Fruit fly (Drosophila melanogaster) whole organism, embryonic: ENCODE data around the gene CG11975.
A peak's percentile ranks its signal among the peaks of the same experiment; 100 is the strongest.

Experiments
- Abd-B ChIP-seq: fragments of 200-800 bp; sonication (Bioruptor generic); optimal IDR thresholded peaks from 2 replicates; lab custom pipeline; 2018; ENCODE audit warnings: missing biosample characterization, mild to moderate bottlenecking, missing genetic modification characterization, moderate library complexity
- Adf1 ChIP-seq: fragments of 200-800 bp; sonication (Bioruptor generic); IDR thresholded peaks from 2 replicates; pipeline ENCODE4 v1.3.6; 2022; ENCODE audit warnings: missing biosample characterization, missing genetic modification characterization
- CG11456 ChIP-seq: fragments of 200-800 bp; sonication (Bioruptor generic); IDR thresholded peaks from 3 replicates; pipeline ENCODE4 v1.3.6; 2022; ENCODE audit warnings: missing biosample characterization, missing genetic modification characterization
- CG12299 ChIP-seq: fragments of 200-800 bp; sonication (Bioruptor generic); optimal IDR thresholded peaks from 2 replicates; lab custom pipeline; 2018; ENCODE audit warnings: missing biosample characterization, mild to moderate bottlenecking, missing genetic modification characterization
- CG12391 ChIP-seq: fragments of 200-800 bp; sonication (Bioruptor generic); optimal IDR thresholded peaks from 3 replicates; lab custom pipeline; 2018; ENCODE audit warnings: missing biosample characterization, mild to moderate bottlenecking, missing genetic modification characterization, moderate library complexity
- CG13287 ChIP-seq: fragments of 200-800 bp; sonication (Bioruptor generic); IDR thresholded peaks from 2 replicates; pipeline ENCODE4 v1.3.6; 2022; ENCODE audit warnings: missing biosample characterization, missing genetic modification characterization; ENCODE audit not compliant: partially characterized antibody
- CG13894 ChIP-seq: fragments of 200-800 bp; sonication (Bioruptor generic); optimal IDR thresholded peaks from 3 replicates; lab custom pipeline; 2018; ENCODE audit warnings: missing biosample characterization, mild to moderate bottlenecking, missing genetic modification characterization, moderate library complexity
- CG15696 ChIP-seq: fragments of 200-800 bp; sonication (Bioruptor generic); optimal IDR thresholded peaks from 2 replicates; lab custom pipeline; 2019; ENCODE audit warnings: missing biosample characterization, mild to moderate bottlenecking, missing genetic modification characterization, moderate library complexity
- CG17802 ChIP-seq: fragments of 200-800 bp; sonication (Bioruptor generic); optimal IDR thresholded peaks from 2 replicates; lab custom pipeline; 2018; ENCODE audit warnings: missing biosample characterization, mild to moderate bottlenecking, missing genetic modification characterization, moderate library complexity
- CG4707 ChIP-seq: fragments of 200-800 bp; sonication (Bioruptor generic); optimal IDR thresholded peaks from 2 replicates; lab custom pipeline; 2018; ENCODE audit warnings: missing biosample characterization, mild to moderate bottlenecking, missing genetic modification characterization, moderate library complexity
- CG6175 ChIP-seq: fragments of 200-800 bp; sonication (Bioruptor generic); IDR thresholded peaks from 3 replicates; pipeline ENCODE4 v1.3.6; 2022; ENCODE audit warnings: missing biosample characterization, missing genetic modification characterization
- CG7839 ChIP-seq: fragments of 200-800 bp; sonication (Bioruptor generic); optimal IDR thresholded peaks from 3 replicates; lab custom pipeline; 2018; ENCODE audit warnings: missing biosample characterization, mild to moderate bottlenecking, missing genetic modification characterization, moderate library complexity
- CG8944 ChIP-seq: fragments of 200-800 bp; sonication (Bioruptor generic); optimal IDR thresholded peaks from 3 replicates; lab custom pipeline; 2016; ENCODE audit warnings: missing biosample characterization, missing genetic modification characterization
- CG9932 ChIP-seq: fragments of 200-800 bp; sonication (Bioruptor generic); IDR thresholded peaks from 2 replicates; pipeline ENCODE4 v1.3.6; 2022; ENCODE audit warnings: missing biosample characterization, missing genetic modification characterization
- CHES-1-like ChIP-seq: fragments of 200-800 bp; sonication (Bioruptor generic); optimal IDR thresholded peaks from 2 replicates; lab custom pipeline; 2016; ENCODE audit warnings: missing biosample characterization, missing genetic modification characterization
- Gug ChIP-seq: fragments of 200-800 bp; sonication (Bioruptor generic); IDR thresholded peaks from 4 replicates; pipeline ENCODE4 v1.3.6; 2022; ENCODE audit warnings: missing biosample characterization, missing genetic modification characterization
- Mrtf ChIP-seq: fragments of 200-800 bp; sonication (Bioruptor generic); IDR thresholded peaks from 3 replicates; pipeline ENCODE4 v1.3.6; 2022; ENCODE audit warnings: missing biosample characterization, missing genetic modification characterization
- NFAT ChIP-seq: fragments of 200-800 bp; sonication (Bioruptor generic); IDR thresholded peaks from 2 replicates; pipeline ENCODE4 v1.3.6; 2022; ENCODE audit warnings: missing biosample characterization, missing genetic modification characterization
- Six4 ChIP-seq: fragments of 200-800 bp; sonication (Bioruptor generic); optimal IDR thresholded peaks from 2 replicates; lab custom pipeline; 2016; ENCODE audit warnings: missing biosample characterization, missing genetic modification characterization
- bowl ChIP-seq: fragments of 200-800 bp; sonication (Bioruptor generic); IDR thresholded peaks from 2 replicates; pipeline ENCODE4 v1.3.6; 2022; ENCODE audit warnings: missing biosample characterization, missing genetic modification characterization
- btn ChIP-seq: fragments of 200-800 bp; sonication (Bioruptor generic); optimal IDR thresholded peaks from 2 replicates; lab custom pipeline; 2016; ENCODE audit warnings: missing biosample characterization, missing genetic modification characterization
- cg ChIP-seq: fragments of 200-800 bp; sonication (Bioruptor generic); optimal IDR thresholded peaks from 3 replicates; lab custom pipeline; 2019; ENCODE audit warnings: missing biosample characterization, mild to moderate bottlenecking, missing genetic modification characterization, moderate library complexity
- chinmo ChIP-seq: fragments of 200-800 bp; sonication (Bioruptor generic); IDR thresholded peaks from 4 replicates; pipeline ENCODE4 v1.3.6; 2022; ENCODE audit warnings: missing biosample characterization, missing genetic modification characterization; ENCODE audit not compliant: partially characterized antibody
- crc ChIP-seq: fragments of 200-800 bp; sonication (Bioruptor generic); optimal IDR thresholded peaks from 2 replicates; lab custom pipeline; 2016; ENCODE audit warnings: missing biosample characterization, missing genetic modification characterization
- croc ChIP-seq: fragments of 200-800 bp; sonication (Bioruptor generic); conservative IDR thresholded peaks from 3 replicates; pipeline ENCODE4 v1.3.6; 2022; ENCODE audit warnings: missing biosample characterization, missing genetic modification characterization
- crol ChIP-seq: fragments of 200-800 bp; sonication (Bioruptor generic); IDR thresholded peaks from 2 replicates; pipeline ENCODE4 v1.3.6; 2022; ENCODE audit warnings: missing biosample characterization, missing genetic modification characterization
- crp ChIP-seq, 2 experiments: fragments of 200-800 bp; sonication (Bioruptor generic); optimal IDR thresholded peaks; 2 replicates in 1 of 2; 3 replicates in 1 of 2; lab custom pipeline; 2017; ENCODE audit warnings: missing biosample characterization in 2 of 2, missing genetic modification characterization in 2 of 2, mild to moderate bottlenecking in 1 of 2, moderate library complexity in 1 of 2
- dan ChIP-seq: fragments of 200-800 bp; sonication (Bioruptor generic); IDR thresholded peaks from 2 replicates; pipeline ENCODE4 v1.3.6; 2022; ENCODE audit warnings: missing biosample characterization, missing genetic modification characterization
- dmrt99B ChIP-seq: fragments of 200-800 bp; sonication (Bioruptor generic); optimal IDR thresholded peaks from 2 replicates; lab custom pipeline; 2018; ENCODE audit warnings: missing biosample characterization, mild to moderate bottlenecking, missing genetic modification characterization, moderate library complexity
- gem ChIP-seq: fragments of 200-800 bp; sonication (Bioruptor generic); optimal IDR thresholded peaks from 2 replicates; lab custom pipeline; 2019; ENCODE audit warnings: missing biosample characterization, mild to moderate bottlenecking, missing genetic modification characterization, moderate library complexity
- gt ChIP-seq: fragments of 200-800 bp; sonication (Bioruptor generic); IDR thresholded peaks from 2 replicates; pipeline ENCODE4 v1.3.6; 2022; ENCODE audit warnings: missing biosample characterization, missing genetic modification characterization
- hkb ChIP-seq, 2 experiments: fragments of 200-800 bp in 1 of 2; fragments of >200 bp in 1 of 2; sonication (Bioruptor generic) in 1 of 2; IDR thresholded peaks in 1 of 2; optimal IDR thresholded peaks in 1 of 2; 2 replicates each; pipeline versions ENCODE4 v1.3.6 to Lab custom; 2017 to 2022; ENCODE audit warnings: missing biosample characterization in 1 of 2, missing genetic modification characterization in 1 of 2
- ind ChIP-seq: fragments of 200-800 bp; sonication (Bioruptor generic); optimal IDR thresholded peaks from 3 replicates; lab custom pipeline; 2016; ENCODE audit warnings: missing biosample characterization, missing genetic modification characterization
- jumu ChIP-seq: fragments of 200-800 bp; sonication (Bioruptor generic); optimal IDR thresholded peaks from 3 replicates; lab custom pipeline; 2016; ENCODE audit warnings: missing biosample characterization, missing genetic modification characterization
- mam ChIP-seq: fragments of 200-800 bp; sonication (Bioruptor generic); optimal IDR thresholded peaks from 3 replicates; lab custom pipeline; 2016; ENCODE audit warnings: missing biosample characterization, missing genetic modification characterization
- pros ChIP-seq: fragments of 200-800 bp; sonication (Bioruptor generic); optimal IDR thresholded peaks from 3 replicates; lab custom pipeline; 2019; ENCODE audit warnings: missing biosample characterization, mild to moderate bottlenecking, missing genetic modification characterization, moderate library complexity
- row ChIP-seq: fragments of 200-800 bp; sonication (Bioruptor generic); IDR thresholded peaks from 3 replicates; pipeline ENCODE4 v1.3.6; 2022; ENCODE audit warnings: missing biosample characterization, missing genetic modification characterization
- sd ChIP-seq: fragments of 200-800 bp; sonication (Bioruptor generic); optimal IDR thresholded peaks from 3 replicates; lab custom pipeline; 2018; ENCODE audit warnings: missing biosample characterization, mild to moderate bottlenecking, missing genetic modification characterization, moderate library complexity
- so ChIP-seq: fragments of 200-800 bp; sonication (Bioruptor generic); IDR thresholded peaks from 3 replicates; pipeline ENCODE4 v1.3.6; 2022; ENCODE audit warnings: missing biosample characterization, missing genetic modification characterization
- sr ChIP-seq: fragments of 200-800 bp; sonication (Bioruptor generic); IDR thresholded peaks from 3 replicates; pipeline ENCODE4 v1.3.6; 2022; ENCODE audit warnings: missing biosample characterization, missing genetic modification characterization
- tgo ChIP-seq: fragments of 200-800 bp; sonication (Bioruptor generic); IDR thresholded peaks from 3 replicates; pipeline ENCODE4 v1.3.6; 2022; ENCODE audit warnings: missing biosample characterization, missing genetic modification characterization

The CG11975 gene

DNA sequence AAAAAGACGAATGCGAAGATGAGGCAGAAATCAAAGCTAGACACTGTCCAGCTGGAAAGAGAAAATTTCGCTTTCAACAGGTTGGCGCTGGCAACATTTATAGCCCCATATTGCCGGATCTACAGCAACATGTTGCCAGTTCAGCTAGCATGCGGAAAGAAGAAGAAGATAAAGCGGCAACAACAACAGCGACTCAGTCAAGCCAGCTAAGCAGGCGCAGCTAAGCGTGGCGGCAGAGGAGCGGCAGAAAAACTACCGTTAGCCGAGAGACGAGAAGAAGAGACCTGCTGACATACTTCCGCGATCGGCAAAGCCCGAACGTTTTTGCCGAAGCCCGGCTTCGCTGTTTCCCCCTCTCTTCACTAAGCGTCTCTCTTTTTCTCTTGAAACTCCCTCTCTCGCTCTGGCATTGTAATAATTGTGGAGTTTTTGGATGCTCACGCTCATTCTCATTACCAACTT is 37.7 kb upstream of the CG11975 start (continued):
- TF ChIP-seq CG12391 (tag; lab: Kevin White, UChicago): no peak
- 0 out of 2 replicates have a peak, but pooled peaks have one; percentile 15 for TF ChIP-seq crol (GFP tag; lab: Robert Waterston, UW)
- TF ChIP-seq CG6175 (GFP tag; lab: Robert Waterston, UW): peak; percentile 66; the same call in 1 of the 3 replicates
- TF ChIP-seq CG17802: no peak
- peak; percentile 10; the same call in 1 of the 2 replicates for TF ChIP-seq CG13287 (GFP tag; lab: Robert Waterston, UW)
- TF ChIP-seq pros: peak; percentile 80

DNA sequence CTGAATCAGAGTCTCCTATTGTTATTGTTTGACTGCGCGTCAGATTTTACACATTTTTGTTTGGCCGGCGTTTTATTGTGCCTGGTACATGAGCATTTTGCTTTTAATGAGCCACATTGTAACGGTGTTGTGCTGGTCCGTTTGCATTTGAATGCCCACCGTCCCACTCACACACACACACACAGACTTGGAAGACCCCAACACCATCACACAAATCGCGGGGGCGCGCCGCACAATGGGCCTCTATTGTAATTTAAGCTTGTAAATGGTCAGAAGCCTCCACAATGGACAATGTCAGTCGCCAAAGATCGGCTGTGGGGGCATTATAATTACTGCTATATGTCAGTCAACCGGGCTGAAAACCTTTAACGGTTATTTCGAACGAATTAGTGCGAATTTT is 36.7 kb upstream of the CG11975 start:
- TF ChIP-seq btn (GFP tag; lab: Kevin White, UChicago): no peak
- TF ChIP-seq CG12391 (tag; lab: Kevin White, UChicago): no peak
- no peak for TF ChIP-seq so (GFP tag; lab: Robert Waterston, UW)
- TF ChIP-seq dmrt99B (tag; lab: Kevin White, UChicago): no peak
- no peak for TF ChIP-seq dan (GFP tag; lab: Robert Waterston, UW)
- no peak for TF ChIP-seq ind (GFP tag; lab: Kevin White, UChicago)
- TF ChIP-seq gt (GFP tag; lab: Robert Waterston, UW): 0 out of 2 replicates have a peak, but pooled peaks have one; percentile 8
- TF ChIP-seq NFAT (GFP tag; lab: Robert Waterston, UW): no peak
- TF ChIP-seq CG15696 (tag; lab: Kevin White, UChicago): no peak
- TF ChIP-seq CHES-1-like (GFP tag; lab: Kevin White, UChicago): no peak
- TF ChIP-seq mam: no peak
- 0 out of 3 replicates have a peak, but pooled peaks have one; percentile 9 for TF ChIP-seq row (GFP tag; lab: Robert Waterston, UW)
- 0 out of 3 replicates have a peak, but pooled peaks have one; percentile 52 for TF ChIP-seq CG11456 (GFP tag; lab: Robert Waterston, UW)
- TF ChIP-seq CG13894 (tag; lab: Kevin White, UChicago): no peak
- TF ChIP-seq CG7839: no peak
- no peak for TF ChIP-seq crp (GFP tag; optimal IDR thresholded peaks at IDR 0.05; lab: Kevin White, UChicago)
- no peak for TF ChIP-seq tgo (GFP tag; lab: Robert Waterston, UW)
- TF ChIP-seq Gug (GFP tag; lab: Robert Waterston, UW): no peak
- no peak for TF ChIP-seq Adf1 (GFP tag; lab: Robert Waterston, UW)
- 0 out of 3 replicates have a peak, but pooled peaks have one; percentile 42 for TF ChIP-seq sr
- no peak for TF ChIP-seq crc (GFP tag; lab: Kevin White, UChicago)
- TF ChIP-seq pros: no peak
- no peak for TF ChIP-seq Mrtf (GFP tag; lab: Robert Waterston, UW)
- no peak for TF ChIP-seq CG12299
- TF ChIP-seq Abd-B: no peak
- TF ChIP-seq CG9932 (GFP tag; lab: Robert Waterston, UW): no peak
- no peak for TF ChIP-seq hkb (optimal IDR thresholded peaks at IDR 0.05; lab: Kevin White, UChicago)
- no peak for TF ChIP-seq hkb (GFP tag; IDR thresholded peaks at IDR 0.05; lab: Robert Waterston, UW)
- TF ChIP-seq CG4707 (GFP tag; lab: Kevin White, UChicago): peak; percentile 18
- peak; percentile 44 for TF ChIP-seq cg (GFP tag; lab: Kevin White, UChicago)
- no peak for TF ChIP-seq croc (GFP tag; lab: Robert Waterston, UW)
- TF ChIP-seq CG8944 (GFP tag; lab: Kevin White, UChicago): no peak
- TF ChIP-seq chinmo (GFP tag; lab: Robert Waterston, UW): peak; percentile 65; the same call in 1 of the 4 replicates
- TF ChIP-seq jumu (GFP tag; lab: Kevin White, UChicago): no peak
- no peak for TF ChIP-seq Six4 (GFP tag; lab: Kevin White, UChicago)
- peak; percentile 33 for TF ChIP-seq sd
- TF ChIP-seq bowl (GFP tag; lab: Robert Waterston, UW): no peak
- TF ChIP-seq gem: no peak
- TF ChIP-seq, all 482 proteins: peak for 8
